Fruit fly (Drosophila melanogaster): ENCODE results near the gene ATPsynE.
A peak's percentile ranks its signal among the peaks of the same experiment; 100 is the strongest.

The ATPsynE gene

dm6 chr3R:14288669-14289383 lies 37.9 kb upstream of the ATPsynE start, which contains the start of gene red (continued):
- TF ChIP-seq danr (GFP tag; IDR thresholded peaks at IDR 0.05) (peak; percentile 58; the same call in 1 of the 2 replicates), CG14860 (GFP tag; IDR thresholded peaks at IDR 0.05; ENCODE audit: partially characterized antibody) (no peak), Jarid2 (GFP tag; optimal IDR thresholded peaks at IDR 0.05) (peak; percentile 82), CG12155 (GFP tag; optimal IDR thresholded peaks at IDR 0.05) (peak; percentile 70), pnt (GFP tag; optimal IDR thresholded peaks at IDR 0.05) (no peak), CG18262 (tag; optimal IDR thresholded peaks at IDR 0.05) (peak; percentile 74), CG5245 (GFP tag; optimal IDR thresholded peaks at IDR 0.05) (peak; percentile 53), inv (GFP tag; IDR thresholded peaks at IDR 0.05; ENCODE audit: partially characterized antibody) (no peak), br (optimal IDR thresholded peaks at IDR 0.05) (no peak), zf30C (GFP tag; optimal IDR thresholded peaks at IDR 0.05) (no peak), tgo (GFP tag; IDR thresholded peaks at IDR 0.05) (peak; percentile 74; the same call in 2 of the 3 replicates), grn (GFP tag; optimal IDR thresholded peaks at IDR 0.05) (peak; percentile 59), sd (tag; optimal IDR thresholded peaks at IDR 0.05) (peak; percentile 61), Doc3 (GFP tag; IDR thresholded peaks at IDR 0.05; ENCODE audit: partially characterized antibody) (no peak), CG2199 (GFP tag; IDR thresholded peaks at IDR 0.05) (0 out of 3 replicates have a peak, but pooled peaks have one; percentile 36), CG8281 (tag; optimal IDR thresholded peaks at IDR 0.05) (peak; percentile 16), HmgZ (tag; optimal IDR thresholded peaks at IDR 0.05) (peak; percentile 79), Hmr (GFP tag; optimal IDR thresholded peaks at IDR 0.05) (peak; percentile 70), gsb (GFP tag; IDR thresholded peaks at IDR 0.05) (peak; percentile 74), CG31365 (tag; optimal IDR thresholded peaks at IDR 0.05) (peak; percentile 12), CG7271 (tag; optimal IDR thresholded peaks at IDR 0.05) (peak; percentile 27), CG1792 (GFP tag; optimal IDR thresholded peaks at IDR 0.05) (peak; percentile 21), CG11695 (GFP tag; IDR thresholded peaks at IDR 0.05) (peak; percentile 83), gro (GFP tag; optimal IDR thresholded peaks at IDR 0.05) (peak; percentile 58), oc (tag; optimal IDR thresholded peaks at IDR 0.05) (peak; percentile 41), schlank (tag; optimal IDR thresholded peaks at IDR 0.05) (peak; percentile 36), tll (GFP tag; optimal IDR thresholded peaks at IDR 0.05) (no peak), slou (GFP tag; optimal IDR thresholded peaks at IDR 0.05) (no peak), CG1647 (GFP tag; optimal IDR thresholded peaks at IDR 0.05) (no peak), lov (optimal IDR thresholded peaks at IDR 0.05) (no peak), lov (GFP tag; IDR thresholded peaks at IDR 0.05) (no peak), mld (GFP tag; IDR thresholded peaks at IDR 0.05; ENCODE audit: partially characterized antibody) (no peak), CkIIα-i1 (GFP tag; IDR thresholded peaks at IDR 0.05) (no peak), Spps (tag; optimal IDR thresholded peaks at IDR 0.05) (no peak), sc (optimal IDR thresholded peaks at IDR 0.05) (no peak), sc (GFP tag; optimal IDR thresholded peaks at IDR 0.05) (no peak), CG9797 (GFP tag; optimal IDR thresholded peaks at IDR 0.05) (no peak), Ravus (GFP tag; IDR thresholded peaks at IDR 0.05) (peak; percentile 28), CG11247 (GFP tag; IDR thresholded peaks at IDR 0.05) (0 out of 2 replicates have a peak, but pooled peaks have one; percentile 13), repo (GFP tag; optimal IDR thresholded peaks at IDR 0.05) (no peak), aop (GFP tag; IDR thresholded peaks at IDR 0.05) (no peak), Stat92E (GFP tag; optimal IDR thresholded peaks at IDR 0.05) (peak in 1 of 3 experiments; percentile 9), crp (GFP tag; optimal IDR thresholded peaks at IDR 0.05) (peak in 1 of 2 experiments; percentile 19), btn (GFP tag; optimal IDR thresholded peaks at IDR 0.05) (no peak), shn (GFP tag; optimal IDR thresholded peaks at IDR 0.05) (no peak), CG4730 (GFP tag; IDR thresholded peaks at IDR 0.05) (0 out of 2 replicates have a peak, but pooled peaks have one; percentile 37), CG8359 (GFP tag; optimal IDR thresholded peaks at IDR 0.05; ENCODE audit: borderline replicate concordance) (no peak), CG34376 (GFP tag; optimal IDR thresholded peaks at IDR 0.05) (peak; percentile 98), Scr (GFP tag; IDR thresholded peaks at IDR 0.05; ENCODE audit: partially characterized antibody) (no peak)
